Fruit fly (Drosophila melanogaster) whole organism: ENCODE results near the gene ND-18.

Experiments used
- CG8478 ChIP-seq: fragments of >200 bp; optimal IDR thresholded peaks from 2 replicates; lab custom pipeline; 2018; ENCODE audit warnings: inconsistent platforms
- EcR ChIP-seq, 2 experiments: fragments of >200 bp; optimal IDR thresholded peaks; 2 replicates each; lab custom pipeline; 2017; ENCODE audit warnings: missing biosample characterization in 2 of 2, missing genetic modification characterization in 2 of 2, missing genetic modification reagents in 2 of 2

dm6 chrX:19485057-19485456, 7.2 kb upstream of the ND-18 start:
- TF ChIP-seq CG8478 (lab: Kevin White, UChicago) = no peak
- TF ChIP-seq EcR (GFP tag; optimal IDR thresholded peaks at IDR 0.05; lab: Kevin White, UChicago) = no peak
